Fruit fly (Drosophila melanogaster) whole organism, larva: ENCODE measurements around the gene lawc.

Experiments used
- noc ChIP-seq: fragments of 200-800 bp; sonication (Bioruptor generic); optimal IDR thresholded peaks from 3 replicates; lab custom pipeline; 2019; ENCODE audit warnings: missing biosample characterization, mild to moderate bottlenecking, missing genetic modification characterization, moderate library complexity

Gene lawc

dm6 chrX:8409793-8410192 is 1.7 kb downstream of the lawc start:
- TF ChIP-seq noc (tag; lab: Kevin White, UChicago), result peak; percentile 65

DNA sequence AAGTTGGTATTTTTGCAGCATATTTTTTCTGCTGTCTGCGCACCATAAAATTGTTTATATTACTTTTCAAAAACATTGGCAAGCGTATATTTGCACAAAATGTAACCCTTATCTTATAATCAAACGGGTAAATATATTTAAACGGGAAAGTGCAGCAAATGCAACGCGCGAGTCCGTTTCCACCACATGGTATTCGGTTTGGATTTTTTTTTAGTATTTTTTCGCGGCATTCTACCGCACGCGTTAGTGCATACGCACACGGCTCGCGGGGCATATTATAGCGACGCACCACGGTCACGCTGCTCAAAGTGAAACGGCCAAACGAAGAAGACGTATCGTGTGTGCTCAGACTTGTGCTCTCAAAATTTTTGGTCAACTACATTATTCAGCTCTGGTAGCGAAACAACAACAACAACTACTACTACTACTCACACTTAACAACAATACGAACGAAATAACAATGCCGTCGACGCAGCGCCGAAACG is 2.4 kb downstream of the lawc start, which contains the start of gene Trf2:
Gene Trf2, plus strand, starts transcription at position 302 of the 485 bp plus-strand sequence.
- no peak for TF ChIP-seq noc (tag; lab: Kevin White, UChicago)

DNA sequence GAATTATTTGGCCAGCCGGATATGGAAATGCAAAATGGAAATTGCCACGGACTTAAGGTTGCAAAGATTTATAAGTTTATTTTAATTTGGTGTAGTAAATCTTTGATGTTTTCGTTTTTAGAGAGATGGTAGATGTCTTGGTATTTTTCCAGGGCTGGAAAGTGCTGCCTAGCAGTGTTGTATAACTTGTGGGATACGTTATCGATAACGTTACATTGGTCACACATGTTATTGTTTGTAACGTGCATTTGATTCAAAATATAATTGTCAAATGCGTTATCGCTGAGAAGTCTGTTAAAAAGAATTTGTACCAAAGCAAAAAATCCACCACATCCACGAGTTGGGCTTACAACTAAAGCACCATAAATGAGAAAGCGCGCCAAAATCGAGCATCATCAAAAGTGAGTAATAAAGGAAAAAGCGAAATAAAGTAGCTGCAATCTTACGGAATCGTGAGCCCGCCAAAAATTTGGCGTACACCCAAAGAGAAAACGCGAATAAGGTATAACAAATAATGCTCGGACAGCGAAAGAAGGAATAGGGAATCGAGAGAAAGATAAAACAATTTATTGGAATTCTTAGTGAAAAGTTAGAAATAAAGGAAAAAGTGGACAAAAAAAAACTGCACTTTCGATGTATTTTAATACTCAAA is 4.2 kb downstream of the lawc start, which contains the start of gene PIG-T:
Gene PIG-T, minus strand, starts transcription at position 140 of the 652 bp plus-strand sequence.
- no peak for TF ChIP-seq noc (tag; lab: Kevin White, UChicago)

dm6 chrX:8399019-8399623 is 12.3 kb downstream of the lawc start:
- TF ChIP-seq noc (tag; lab: Kevin White, UChicago), result no peak

dm6 chrX:8398177-8399018 is 13.1 kb downstream of the lawc start, which contains the start of gene CG10555:
CG10555 (plus strand) TSS chrX:8398940.
- peak; percentile 68 for TF ChIP-seq noc (tag; lab: Kevin White, UChicago)

DNA sequence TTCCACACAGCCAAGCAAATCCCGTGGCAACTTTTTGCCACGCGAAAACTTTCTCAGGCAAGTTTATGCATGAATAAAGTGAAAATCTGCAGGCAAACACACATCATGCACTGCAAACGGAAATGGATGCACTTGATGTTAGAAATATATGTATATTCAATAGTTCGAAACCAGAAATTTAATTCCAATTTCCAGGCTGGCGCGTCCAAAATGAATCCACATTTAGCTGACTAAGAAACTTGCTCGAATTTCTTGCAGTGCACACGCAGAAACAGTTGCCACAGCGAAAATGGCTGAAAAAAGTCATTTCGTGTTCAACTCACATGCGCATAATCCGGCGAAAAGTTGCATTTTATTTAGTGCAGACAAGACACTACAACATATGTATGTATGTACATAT is 14.8 kb downstream of the lawc start:
- no peak for TF ChIP-seq noc (tag; lab: Kevin White, UChicago)

DNA sequence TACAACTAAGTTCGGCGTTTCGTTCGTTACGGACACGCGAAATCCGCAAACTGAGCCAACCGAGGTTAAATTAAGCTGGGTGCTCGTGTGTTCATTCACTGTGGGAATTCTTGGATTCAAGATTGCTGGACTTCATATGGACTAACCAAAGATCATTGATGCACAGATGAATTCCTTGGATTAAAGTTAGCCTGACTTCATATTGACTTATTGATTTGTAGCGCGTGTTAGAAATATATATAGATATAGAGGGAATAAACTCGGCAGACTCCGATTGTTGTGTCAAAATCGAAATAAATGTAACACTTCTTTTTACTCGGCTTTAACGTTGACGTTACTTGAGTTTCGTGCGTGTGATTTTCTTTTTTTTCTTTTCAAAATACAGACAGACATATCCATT is 26.0 kb downstream of the lawc start, which contains the start of gene CG1387:
Gene CG1387, plus strand, starts transcription at position 301 of the 400 bp plus-strand sequence.
- no peak for TF ChIP-seq noc (tag; lab: Kevin White, UChicago)

- no peak for TF ChIP-seq noc (tag; lab: Kevin White, UChicago)
Observed at dm6 chrX:8371729-8372128, 39.7 kb downstream of the lawc start.

dm6 chrX:8367069-8367468 is 44.4 kb downstream of the lawc start, which contains the start of gene nAChRalpha3:
nAChRalpha3 (minus strand) TSS chrX:8367169.
- TF ChIP-seq noc (tag; lab: Kevin White, UChicago), result no peak

DNA sequence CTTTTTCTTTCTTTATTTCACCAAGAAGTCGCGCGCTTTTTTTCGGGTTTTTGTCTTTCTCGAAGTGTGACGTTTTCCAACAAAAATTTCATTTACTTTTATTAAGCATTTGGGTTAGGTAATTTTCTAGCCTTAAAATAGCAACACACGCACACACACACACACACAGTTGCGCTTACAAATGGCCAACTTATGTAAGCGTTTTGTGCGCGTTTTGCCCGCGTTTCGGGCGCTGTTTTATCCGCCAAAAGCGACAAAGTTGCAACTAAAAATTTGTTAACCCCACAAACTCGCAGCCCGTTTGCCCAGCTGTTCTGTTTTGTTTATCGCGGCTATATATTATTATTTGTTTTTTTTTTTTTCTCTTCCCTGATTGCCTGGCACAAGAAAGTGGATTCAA is 45.1 kb downstream of the lawc start:
- no peak for TF ChIP-seq noc (tag; lab: Kevin White, UChicago)
